Worm (Caenorhabditis elegans): ENCODE results near the gene T21C12.4.

- TF ChIP-seq ama-1 (optimal IDR thresholded peaks at IDR 0.05) (no peak), aly-1 (tag; optimal IDR thresholded peaks at IDR 0.05) (no peak), tbx-37 (GFP tag; conservative IDR thresholded peaks at IDR 0.05) (no peak), tbx-11 (GFP tag; IDR thresholded peaks at IDR 0.05) (no peak), ceh-36 (tag; optimal IDR thresholded peaks at IDR 0.05) (peak; percentile 59), sea-1 (GFP tag; conservative IDR thresholded peaks at IDR 0.05) (no peak), tra-4 (tag; optimal IDR thresholded peaks at IDR 0.05) (no peak), scrt-1 (GFP tag; IDR thresholded peaks at IDR 0.05) (no peak), hmbx-1 (tag; optimal IDR thresholded peaks at IDR 0.05) (no peak), F13C5.2 (tag; optimal IDR thresholded peaks at IDR 0.05) (no peak), flt-1 (GFP tag; IDR thresholded peaks at IDR 0.05) (no peak)
These were observed 43.1 kb upstream of the T21C12.4 start for ce11 chrIII:10600894-10601293.

All from whole organism, early embryonic.